Worm (Caenorhabditis elegans) whole organism, early embryonic: ENCODE measurements around the gene srw-139.

Experiments used
- F13C5.2 ChIP-seq: sonication (generic microtip); optimal IDR thresholded peaks from 2 replicates; lab custom pipeline; 2017; ENCODE audit warnings: mild to moderate bottlenecking, missing genetic modification characterization, inconsistent platforms, missing compliant biosample characterization
- aly-1 ChIP-seq: sonication (generic microtip); optimal IDR thresholded peaks from 2 replicates; lab custom pipeline; 2016; ENCODE audit warnings: missing genetic modification characterization, missing compliant biosample characterization
- ama-1 ChIP-seq: fragments of 150-350 bp; optimal IDR thresholded peaks from 2 replicates; lab custom pipeline; 2014
- ceh-36 ChIP-seq: sonication (generic microtip); optimal IDR thresholded peaks from 2 replicates; lab custom pipeline; 2016; ENCODE audit warnings: missing genetic modification characterization, inconsistent platforms, missing compliant biosample characterization
- flt-1 ChIP-seq: fragments of 200-800 bp; sonication (Bioruptor generic); IDR thresholded peaks from 2 replicates; pipeline ENCODE4 v1.3.6; 2022; ENCODE audit warnings: missing genetic modification characterization, missing compliant biosample characterization
- hmbx-1 ChIP-seq: sonication (generic microtip); optimal IDR thresholded peaks from 2 replicates; lab custom pipeline; 2016; ENCODE audit warnings: mild to moderate bottlenecking, missing genetic modification characterization, missing compliant biosample characterization
- hnd-1 ChIP-seq: sonication (generic microtip); optimal IDR thresholded peaks from 2 replicates; lab custom pipeline; 2016; ENCODE audit warnings: missing genetic modification characterization, missing compliant biosample characterization
- pes-1 ChIP-seq: fragments of 200-800 bp; sonication (Bioruptor generic); IDR thresholded peaks from 2 replicates; pipeline ENCODE4 v1.3.6; 2022; ENCODE audit warnings: missing genetic modification reagents, missing genetic modification characterization, missing compliant biosample characterization
- scrt-1 ChIP-seq: fragments of 200-800 bp; sonication (Bioruptor generic); IDR thresholded peaks from 2 replicates; pipeline ENCODE4 v1.3.6; 2022; ENCODE audit warnings: missing genetic modification characterization, missing compliant biosample characterization
- sea-1 ChIP-seq: fragments of 200-800 bp; sonication (Bioruptor generic); conservative IDR thresholded peaks from 2 replicates; pipeline ENCODE4 v1.3.6; 2022; ENCODE audit warnings: missing genetic modification characterization, missing compliant biosample characterization
- tbx-37 ChIP-seq: fragments of 200-800 bp; sonication (Bioruptor generic); conservative IDR thresholded peaks from 2 replicates; pipeline ENCODE4 v1.3.6; 2022; ENCODE audit warnings: missing genetic modification reagents, missing genetic modification characterization, missing compliant biosample characterization

DNA sequence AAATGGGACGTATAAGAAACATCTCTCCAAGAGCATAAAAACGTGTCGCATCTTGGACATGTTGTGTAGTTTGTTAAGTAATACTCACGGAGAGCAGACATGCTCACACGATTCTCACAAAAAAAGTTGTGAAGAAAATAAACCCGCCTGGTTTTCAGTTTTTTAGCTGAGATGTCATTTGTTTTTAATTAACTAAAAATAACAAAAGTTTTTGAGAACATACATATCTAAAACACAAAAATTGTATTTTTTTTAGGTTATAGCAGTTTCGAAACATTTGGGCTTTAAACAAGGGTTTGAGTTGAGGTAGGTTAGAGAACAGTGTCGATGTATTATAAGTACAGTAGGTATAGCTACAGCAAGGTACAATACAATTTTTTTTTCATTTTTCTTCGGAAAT, 20.4 kb downstream of the srw-139 start, which contains the start of gene srh-88:
- TF ChIP-seq ama-1 (lab: Kevin White, UChicago) = no peak
- no peak for TF ChIP-seq F13C5.2 (tag; lab: Kevin White, UChicago)
- no peak for TF ChIP-seq scrt-1 (GFP tag; lab: Robert Waterston, UW)
- no peak for TF ChIP-seq sea-1 (GFP tag; lab: Robert Waterston, UW)
- TF ChIP-seq flt-1 = no peak
- TF ChIP-seq aly-1 (tag; lab: Kevin White, UChicago) = no peak
- no peak for TF ChIP-seq hmbx-1 (tag; lab: Kevin White, UChicago)
- TF ChIP-seq ceh-36 (tag; lab: Kevin White, UChicago) = no peak
- no peak for TF ChIP-seq hnd-1 (tag; lab: Kevin White, UChicago)
- TF ChIP-seq pes-1 (GFP tag; lab: Robert Waterston, UW) = no peak
- TF ChIP-seq tbx-37 (GFP tag; lab: Robert Waterston, UW) = no peak
